Fruit fly (Drosophila melanogaster) whole organism, embryonic: ENCODE data around the gene CG31275.

Source experiments
- Ets97D ChIP-seq: fragments of 200-800 bp; sonication (Bioruptor generic); optimal IDR thresholded peaks from 3 replicates; lab custom pipeline; 2016; ENCODE audit warnings: missing biosample characterization, missing genetic modification characterization
- Lim3 ChIP-seq: fragments of 200-800 bp; sonication (Bioruptor generic); IDR thresholded peaks from 2 replicates; pipeline ENCODE4 v1.3.6; 2022; ENCODE audit warnings: missing biosample characterization, missing genetic modification characterization
- Sox100B ChIP-seq: fragments of 200-800 bp; sonication (Bioruptor generic); optimal IDR thresholded peaks from 3 replicates; lab custom pipeline; 2018; ENCODE audit warnings: missing biosample characterization, mild to moderate bottlenecking, missing genetic modification characterization
- wor ChIP-seq: fragments of 200-800 bp; sonication (Bioruptor generic); IDR thresholded peaks from 2 replicates; pipeline ENCODE4 v1.3.6; 2022; ENCODE audit warnings: missing biosample characterization, missing genetic modification characterization

DNA sequence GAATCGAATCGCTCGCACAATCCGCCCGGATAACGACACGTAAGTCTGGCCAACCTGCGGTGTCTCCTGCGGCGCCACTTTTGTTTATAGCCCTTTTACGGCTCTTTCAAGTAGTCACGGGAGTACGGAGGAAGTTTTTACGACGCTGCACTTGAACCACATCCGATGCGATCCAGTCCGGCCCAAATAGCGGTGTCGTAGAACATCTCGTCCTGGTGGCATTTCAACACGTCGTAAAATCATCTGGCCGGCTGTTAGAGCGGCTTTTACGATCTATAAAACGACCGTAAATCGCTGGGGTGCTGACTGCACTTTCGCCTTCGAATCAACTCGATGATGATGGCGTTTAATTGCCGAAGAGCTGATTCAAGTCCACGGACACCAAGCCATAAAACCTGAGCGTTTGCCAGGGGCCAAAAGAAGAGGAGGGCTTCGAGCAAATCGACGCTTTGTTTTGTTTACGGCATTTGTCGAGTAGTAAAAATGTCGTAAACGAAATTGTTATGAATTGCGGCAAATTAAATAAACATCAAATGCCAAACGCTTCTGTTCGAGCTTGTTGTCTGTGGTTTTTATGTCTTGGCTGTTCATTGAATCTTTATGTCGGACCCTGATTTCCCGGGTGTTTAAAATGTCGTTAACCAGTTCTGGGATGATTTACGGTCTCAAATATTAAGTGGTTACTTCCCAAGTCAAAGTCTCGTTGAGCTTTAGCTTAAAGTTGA lies 19.7 kb upstream of the CG31275 start:
- TF ChIP-seq Sox100B = no peak
- TF ChIP-seq Ets97D = no peak
- TF ChIP-seq wor (GFP tag; lab: Robert Waterston, UW) = no peak
- no peak for TF ChIP-seq Lim3 (GFP tag; lab: Robert Waterston, UW)
